Worm (Caenorhabditis elegans) whole organism, L1 larva: ENCODE measurements around the gene R06B10.7.

Experiments used
- F16B12.6 ChIP-seq: fragments of 150-350 bp; optimal IDR thresholded peaks from 2 replicates; lab custom pipeline; 2014; ENCODE audit warnings: missing biosample characterization, missing genetic modification characterization
- aha-1 ChIP-seq: fragments of 150-350 bp; optimal IDR thresholded peaks from 2 replicates; lab custom pipeline; 2014; ENCODE audit warnings: missing biosample characterization, missing genetic modification characterization
- alr-1 ChIP-seq: fragments of 200-800 bp; sonication (Bioruptor generic); optimal IDR thresholded peaks from 2 replicates; lab custom pipeline; 2018; ENCODE audit warnings: borderline replicate concordance, mild to moderate bottlenecking, missing genetic modification characterization, missing compliant biosample characterization
- aly-2 ChIP-seq: fragments of 150-350 bp; optimal IDR thresholded peaks from 2 replicates; lab custom pipeline; 2014; ENCODE audit warnings: missing biosample characterization, missing genetic modification characterization
- blmp-1 ChIP-seq: fragments of 150-350 bp; optimal IDR thresholded peaks from 2 replicates; lab custom pipeline; 2014; ENCODE audit warnings: missing biosample characterization, missing genetic modification characterization
- ces-1 ChIP-seq: fragments of 150-350 bp; optimal IDR thresholded peaks from 2 replicates; lab custom pipeline; 2014; ENCODE audit warnings: missing biosample characterization, missing genetic modification reagents, missing genetic modification characterization
- dsc-1 ChIP-seq: sonication (generic microtip); optimal IDR thresholded peaks from 2 replicates; lab custom pipeline; 2016; ENCODE audit warnings: mild to moderate bottlenecking, missing genetic modification characterization, missing compliant biosample characterization
- egl-13 ChIP-seq: sonication (generic microtip); optimal IDR thresholded peaks from 2 replicates; lab custom pipeline; 2016; ENCODE audit warnings: missing genotype, missing genetic modification reagents, missing genetic modification characterization, missing compliant biosample characterization
- egl-27 ChIP-seq, 2 experiments: fragments of 150-350 bp in 1 of 2; sonication (generic microtip); optimal IDR thresholded peaks; 3 replicates each; lab custom pipeline; 2017 to 2018; ENCODE audit warnings: missing biosample characterization in 2 of 2, missing genetic modification characterization in 2 of 2, missing genetic modification reagents in 2 of 2
- fkh-8 ChIP-seq: sonication (generic microtip); optimal IDR thresholded peaks from 2 replicates; lab custom pipeline; 2016; ENCODE audit warnings: mild to moderate bottlenecking, missing genetic modification characterization, missing compliant biosample characterization
- fos-1 ChIP-seq: fragments of 150-350 bp; optimal IDR thresholded peaks from 2 replicates; lab custom pipeline; 2014; ENCODE audit warnings: missing biosample characterization, missing genetic modification characterization
- grh-1 ChIP-seq: fragments of 200-800 bp; sonication (Bioruptor generic); IDR thresholded peaks from 2 replicates; pipeline ENCODE4 v1.3.6; 2022; ENCODE audit warnings: missing genetic modification reagents, missing genetic modification characterization, missing compliant biosample characterization
- hlh-17 ChIP-seq: fragments of 200-800 bp; sonication (Bioruptor generic); optimal IDR thresholded peaks from 2 replicates; lab custom pipeline; 2018; ENCODE audit warnings: missing genetic modification characterization, mild to moderate bottlenecking, missing compliant biosample characterization, moderate library complexity, borderline replicate concordance
- hlh-4 ChIP-seq: sonication (generic microtip); optimal IDR thresholded peaks from 2 replicates; lab custom pipeline; 2016; ENCODE audit warnings: mild to moderate bottlenecking, missing genetic modification characterization, missing compliant biosample characterization
- irx-1 ChIP-seq: sonication (generic microtip); optimal IDR thresholded peaks from 2 replicates; lab custom pipeline; 2016; ENCODE audit warnings: missing genetic modification characterization, missing compliant biosample characterization
- isw-1 ChIP-seq: fragments of 200-800 bp; sonication (Bioruptor generic); IDR thresholded peaks from 2 replicates; pipeline ENCODE4 v1.3.6; 2022; ENCODE audit warnings: missing genetic modification characterization, missing compliant biosample characterization
- lin-14 ChIP-seq: fragments of 200-800 bp; sonication (Bioruptor generic); optimal IDR thresholded peaks from 2 replicates; lab custom pipeline; 2018; ENCODE audit warnings: mild to moderate bottlenecking, missing genetic modification characterization, moderate library complexity, missing compliant biosample characterization
- lin-35 ChIP-seq, 2 experiments: fragments of 150-350 bp; optimal IDR thresholded peaks; 2 replicates each; lab custom pipeline; 2014; ENCODE audit warnings: missing biosample characterization in 2 of 2, missing genetic modification characterization in 2 of 2, missing genetic modification reagents in 2 of 2
- mef-2 ChIP-seq: fragments of 150-350 bp; optimal IDR thresholded peaks from 2 replicates; lab custom pipeline; 2014; ENCODE audit warnings: missing biosample characterization, missing genetic modification characterization
- mep-1 ChIP-seq: fragments of 150-350 bp; optimal IDR thresholded peaks from 2 replicates; lab custom pipeline; 2014; ENCODE audit warnings: missing biosample characterization, missing genetic modification characterization
- nhr-47 ChIP-seq: sonication (generic microtip); optimal IDR thresholded peaks from 2 replicates; lab custom pipeline; 2016; ENCODE audit warnings: mild to moderate bottlenecking, missing genetic modification characterization, moderate library complexity, missing compliant biosample characterization
- nhr-71 ChIP-seq: sonication (generic microtip); optimal IDR thresholded peaks from 2 replicates; lab custom pipeline; 2016; ENCODE audit warnings: mild to moderate bottlenecking, missing genetic modification characterization, moderate library complexity, missing compliant biosample characterization
- nhr-77 ChIP-seq: fragments of 150-350 bp; optimal IDR thresholded peaks from 2 replicates; lab custom pipeline; 2014; ENCODE audit warnings: missing biosample characterization, missing genetic modification characterization
- pag-3 ChIP-seq: sonication (generic microtip); optimal IDR thresholded peaks from 2 replicates; lab custom pipeline; 2017; ENCODE audit warnings: missing genetic modification characterization, mild to moderate bottlenecking, missing compliant biosample characterization, antibody characterized with exemption, borderline replicate concordance; ENCODE audit not compliant: insufficient read depth
- rnt-1 ChIP-seq: sonication (generic microtip); optimal IDR thresholded peaks from 2 replicates; lab custom pipeline; 2016; ENCODE audit warnings: mild to moderate bottlenecking, missing genetic modification characterization, moderate library complexity, missing compliant biosample characterization
- snpc-4 ChIP-seq: fragments of 150-350 bp; optimal IDR thresholded peaks from 2 replicates; lab custom pipeline; 2014; ENCODE audit warnings: missing biosample characterization, missing genetic modification characterization
- snu-23 ChIP-seq: sonication (generic microtip); optimal IDR thresholded peaks from 2 replicates; lab custom pipeline; 2016; ENCODE audit warnings: missing genetic modification characterization, missing compliant biosample characterization
- sox-4 ChIP-seq: sonication (generic microtip); optimal IDR thresholded peaks from 2 replicates; lab custom pipeline; 2016; ENCODE audit warnings: missing genetic modification characterization, missing compliant biosample characterization
- sup-37 ChIP-seq: fragments of 200-800 bp; sonication (Bioruptor generic); optimal IDR thresholded peaks from 2 replicates; lab custom pipeline; 2018; ENCODE audit warnings: mild to moderate bottlenecking, missing genetic modification characterization, missing compliant biosample characterization
- tbx-2 ChIP-seq: sonication (generic microtip); optimal IDR thresholded peaks from 2 replicates; lab custom pipeline; 2016; ENCODE audit warnings: missing genetic modification characterization, missing compliant biosample characterization
- unc-30 ChIP-seq: sonication (generic microtip); optimal IDR thresholded peaks from 2 replicates; lab custom pipeline; 2017; ENCODE audit warnings: missing biosample characterization, missing genetic modification characterization
- unc-86 ChIP-seq: sonication (generic microtip); optimal IDR thresholded peaks from 2 replicates; lab custom pipeline; 2016; ENCODE audit warnings: missing genetic modification characterization, missing compliant biosample characterization
- vab-15 ChIP-seq: sonication (generic microtip); optimal IDR thresholded peaks from 2 replicates; lab custom pipeline; 2017; ENCODE audit warnings: missing genotype, mild to moderate bottlenecking, missing genetic modification characterization, missing compliant biosample characterization
- zip-4 ChIP-seq: fragments of 200-800 bp; sonication (Bioruptor generic); optimal IDR thresholded peaks from 2 replicates; lab custom pipeline; 2018; ENCODE audit warnings: mild to moderate bottlenecking, missing genetic modification characterization, moderate library complexity, missing compliant biosample characterization
- ztf-4 ChIP-seq: fragments of 150-350 bp; optimal IDR thresholded peaks from 2 replicates; lab custom pipeline; 2014; ENCODE audit warnings: missing biosample characterization, missing genetic modification characterization

Gene R06B10.7

ce11 chrIII:1026261-1026660, 25.1 kb upstream of the R06B10.7 start, which contains the start of gene clc-25:
Gene clc-25 (minus strand): TSS chrIII:1026361.
- TF ChIP-seq isw-1 (GFP tag; lab: Robert Waterston, UW) (no peak), nhr-77 (no peak), F16B12.6 (tag; lab: Kevin White, UChicago) (no peak), mep-1 (tag; lab: Kevin White, UChicago) (no peak), unc-30 (tag; lab: Kevin White, UChicago) (no peak)

- TF ChIP-seq fos-1 (tag; lab: Kevin White, UChicago) (no peak), sup-37 (GFP tag; lab: Kevin White, UChicago) (no peak)
Observed at ce11 chrIII:1020732-1021131, 19.5 kb upstream of the R06B10.7 start, which contains the start of gene clc-23. Gene clc-23 (plus strand): TSS chrIII:1020954.

ce11 chrIII:1016080-1016479, 14.9 kb upstream of the R06B10.7 start, which contains the start of gene Y34F4.3:
Gene Y34F4.3 (minus strand): TSS chrIII:1016180.
- TF ChIP-seq nhr-47 (tag; lab: Kevin White, UChicago) (no peak), zip-4 (no peak), isw-1 (GFP tag; lab: Robert Waterston, UW) (no peak), egl-27 (tag; optimal IDR thresholded peaks at IDR 0.05; lab: Kevin White, UChicago) (no peak), dsc-1 (no peak), fkh-8 (tag; lab: Kevin White, UChicago) (no peak), egl-13 (tag; lab: Kevin White, UChicago) (no peak), nhr-77 (no peak), mep-1 (tag; lab: Kevin White, UChicago) (no peak), alr-1 (tag; lab: Kevin White, UChicago) (no peak)

- no peak for TF ChIP-seq hlh-17 (GFP tag; lab: Kevin White, UChicago)
- no peak for TF ChIP-seq hlh-4 (tag; lab: Kevin White, UChicago)
- no peak for TF ChIP-seq unc-30 (tag; lab: Kevin White, UChicago)
- no peak for TF ChIP-seq lin-35 (GFP tag; optimal IDR thresholded peaks at IDR 0.05; lab: Kevin White, UChicago)
- no peak for TF ChIP-seq fos-1 (tag; lab: Kevin White, UChicago)
- TF ChIP-seq sox-4, result no peak
- TF ChIP-seq ces-1 (GFP tag; lab: Kevin White, UChicago), result no peak
- TF ChIP-seq unc-86 (tag; lab: Kevin White, UChicago), result no peak
- TF ChIP-seq blmp-1 (tag; lab: Kevin White, UChicago), result no peak
- TF ChIP-seq vab-15, result no peak
- no peak for TF ChIP-seq grh-1 (GFP tag; lab: Robert Waterston, UW)
- no peak for TF ChIP-seq rnt-1 (tag; lab: Kevin White, UChicago)
- TF ChIP-seq snu-23 (GFP tag; lab: Kevin White, UChicago), result no peak
Observed at ce11 chrIII:1009775-1010174, 8.6 kb upstream of the R06B10.7 start, which contains the start of gene clc-24. Gene clc-24 (plus strand): TSS chrIII:1010037.

- TF ChIP-seq irx-1 (tag; lab: Kevin White, UChicago), result no peak
- TF ChIP-seq tbx-2, result no peak
- TF ChIP-seq pag-3 (tag; lab: Kevin White, UChicago), result no peak
- TF ChIP-seq nhr-71, result no peak
- no peak for TF ChIP-seq mef-2 (tag; lab: Kevin White, UChicago)
- no peak for TF ChIP-seq rnt-1 (tag; lab: Kevin White, UChicago)
- TF ChIP-seq aha-1 (tag; lab: Kevin White, UChicago), result no peak
- no peak for TF ChIP-seq sup-37 (GFP tag; lab: Kevin White, UChicago)
- TF ChIP-seq aly-2 (tag; lab: Kevin White, UChicago), result no peak
- TF ChIP-seq ztf-4 (tag; lab: Kevin White, UChicago), result no peak
- no peak for TF ChIP-seq snpc-4
- TF ChIP-seq unc-30 (tag; lab: Kevin White, UChicago), result no peak
- no peak for TF ChIP-seq lin-14
Observed at ce11 chrIII:1008091-1008490, 6.9 kb upstream of the R06B10.7 start, which contains the start of gene clc-27. Gene clc-27 (plus strand): TSS chrIII:1008391.
